Fruit fly (Drosophila melanogaster) whole organism, pupa: ENCODE data around the gene ssp2.
A peak's percentile ranks its signal among the peaks of the same experiment; 100 is the strongest.

ENCODE experiments used
- CG12605 ChIP-seq: fragments of 200-800 bp; sonication (Bioruptor generic); IDR thresholded peaks from 2 replicates; pipeline ENCODE4 v1.3.6; 2022; ENCODE audit warnings: missing biosample characterization, missing genetic modification characterization
- CG32121 ChIP-seq: fragments of 200-800 bp; sonication (Bioruptor generic); IDR thresholded peaks from 2 replicates; pipeline ENCODE4 v1.3.6; 2022; ENCODE audit warnings: missing biosample characterization, missing genetic modification characterization
- CG34367 ChIP-seq: fragments of 200-800 bp; sonication (Bioruptor generic); optimal IDR thresholded peaks from 2 replicates; lab custom pipeline; 2018; ENCODE audit warnings: missing biosample characterization, mild to moderate bottlenecking, missing genetic modification characterization
- CG8159 ChIP-seq: fragments of 200-800 bp; sonication (Bioruptor generic); optimal IDR thresholded peaks from 3 replicates; lab custom pipeline; 2018; ENCODE audit warnings: missing biosample characterization, mild to moderate bottlenecking, missing genetic modification characterization, moderate library complexity
- CG9948 ChIP-seq: fragments of 200-800 bp; sonication (Bioruptor generic); optimal IDR thresholded peaks from 2 replicates; lab custom pipeline; 2018; ENCODE audit warnings: missing biosample characterization, mild to moderate bottlenecking, missing genetic modification characterization, moderate library complexity
- D1 ChIP-seq: fragments of 200-800 bp; sonication (Bioruptor generic); optimal IDR thresholded peaks from 2 replicates; lab custom pipeline; 2018; ENCODE audit warnings: missing biosample characterization, mild to moderate bottlenecking, missing genetic modification characterization, moderate library complexity
- EcR ChIP-seq: fragments of 200-800 bp; sonication (Bioruptor generic); optimal IDR thresholded peaks from 3 replicates; lab custom pipeline; 2019; ENCODE audit warnings: missing biosample characterization, missing genetic modification characterization, mild to moderate bottlenecking, moderate library complexity, missing genetic modification reagents
- Pif1A ChIP-seq: fragments of 200-800 bp; sonication (Bioruptor generic); optimal IDR thresholded peaks from 3 replicates; lab custom pipeline; 2016; ENCODE audit warnings: missing biosample characterization, missing genetic modification characterization
- Pif1B ChIP-seq: fragments of 200-800 bp; sonication (Bioruptor generic); optimal IDR thresholded peaks from 3 replicates; lab custom pipeline; 2016; ENCODE audit warnings: missing biosample characterization, missing genetic modification characterization
- Snoo ChIP-seq: fragments of 200-800 bp; sonication (Bioruptor generic); optimal IDR thresholded peaks from 3 replicates; lab custom pipeline; 2017; ENCODE audit warnings: missing biosample characterization, mild to moderate bottlenecking, missing genetic modification characterization, inconsistent platforms
- gl ChIP-seq: fragments of 200-800 bp; sonication (Bioruptor generic); optimal IDR thresholded peaks from 2 replicates; lab custom pipeline; 2018; ENCODE audit warnings: missing biosample characterization, mild to moderate bottlenecking, missing genetic modification characterization

DNA sequence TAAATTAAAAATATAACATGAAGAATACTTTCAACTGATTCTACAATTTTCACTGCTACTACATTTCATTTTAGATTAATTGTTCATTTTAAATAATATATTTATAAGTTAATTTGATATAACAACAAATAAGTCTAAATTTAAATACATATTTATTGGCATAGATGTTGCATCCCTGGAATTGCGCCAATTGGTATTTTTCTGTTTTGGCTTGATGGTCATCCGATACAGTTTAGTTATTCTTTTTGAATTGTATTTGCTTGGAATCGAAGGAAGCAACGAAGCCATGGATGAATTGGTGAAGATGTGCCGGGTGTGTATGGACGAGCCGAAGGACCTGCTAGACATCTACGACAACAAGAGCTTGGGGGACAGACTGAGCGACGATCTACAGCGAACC lies 32.0 kb downstream of the ssp2 start, which contains the start of gene CG17361:
- TF ChIP-seq CG32121 (GFP tag; lab: Robert Waterston, UW) (no peak), CG12605 (GFP tag; lab: Robert Waterston, UW) (no peak), EcR (GFP tag; lab: Kevin White, UChicago) (no peak), gl (tag; lab: Kevin White, UChicago) (no peak), CG9948 (no peak), D1 (tag; lab: Kevin White, UChicago) (peak; percentile 43), Pif1B (no peak), CG34367 (tag; lab: Kevin White, UChicago) (no peak), Pif1A (GFP tag; lab: Kevin White, UChicago) (no peak), Snoo (no peak), CG8159 (tag; lab: Kevin White, UChicago) (no peak)
